Fruit fly (Drosophila melanogaster): ENCODE data around the gene BG642312.

Gene BG642312

dm6 chr3L:6262644-6263404, 29.6 kb upstream of the BG642312 start, which contains the start of gene Ldh (continued):
- TF ChIP-seq jing (GFP tag; optimal IDR thresholded peaks at IDR 0.05) (peak; percentile 83), ems (GFP tag; optimal IDR thresholded peaks at IDR 0.05) (peak; percentile 83), CG9727 (GFP tag; optimal IDR thresholded peaks at IDR 0.05) (peak; percentile 99), oc (tag; optimal IDR thresholded peaks at IDR 0.05) (peak; percentile 96), CG18262 (tag; optimal IDR thresholded peaks at IDR 0.05) (peak; percentile 99), lilli (GFP tag; optimal IDR thresholded peaks at IDR 0.05) (peak; percentile 93), CG31224 (GFP tag; IDR thresholded peaks at IDR 0.05) (peak; percentile 84), MTF-1 (GFP tag; optimal IDR thresholded peaks at IDR 0.05; ENCODE audit: borderline replicate concordance) (peak; percentile 65), prd (optimal IDR thresholded peaks at IDR 0.05) (no peak), prd (GFP tag; IDR thresholded peaks at IDR 0.05) (peak; percentile 93), BEAF-32 (GFP tag; optimal IDR thresholded peaks at IDR 0.05) (peak; percentile 7), Sry-β (GFP tag; optimal IDR thresholded peaks at IDR 0.05) (peak; percentile 56), B-H2 (GFP tag; optimal IDR thresholded peaks at IDR 0.05) (peak; percentile 95), CG18764 (GFP tag; optimal IDR thresholded peaks at IDR 0.05) (peak; percentile 88), CG18011 (GFP tag; optimal IDR thresholded peaks at IDR 0.05) (peak; percentile 78), CG7928 (GFP tag; optimal IDR thresholded peaks at IDR 0.05) (peak; percentile 63), psq (GFP tag; optimal IDR thresholded peaks at IDR 0.05) (peak; percentile 79), CG32767 (GFP tag; IDR thresholded peaks at IDR 0.05) (peak; percentile 95), usp (GFP tag; optimal IDR thresholded peaks at IDR 0.05) (no peak), CG18599 (GFP tag; optimal IDR thresholded peaks at IDR 0.05) (peak; percentile 98), sima (GFP tag; optimal IDR thresholded peaks at IDR 0.05) (peak; percentile 70), CG14710 (tag; optimal IDR thresholded peaks at IDR 0.05) (peak; percentile 97), CG17186 (GFP tag; optimal IDR thresholded peaks at IDR 0.05) (peak; percentile 61), CHES-1-like (GFP tag; optimal IDR thresholded peaks at IDR 0.05) (peak; percentile 55), MBD-R2 (GFP tag; IDR thresholded peaks at IDR 0.05) (peak; percentile 56; the same call in 1 of the 2 replicates), Hsf (GFP tag; optimal IDR thresholded peaks at IDR 0.05) (peak; percentile 94), bsh (GFP tag; optimal IDR thresholded peaks at IDR 0.05) (peak; percentile 82 to 97), CG13287 (GFP tag; IDR thresholded peaks at IDR 0.05; ENCODE audit: partially characterized antibody) (no peak), otp (GFP tag; IDR thresholded peaks at IDR 0.05) (peak; percentile 83), zf30C (GFP tag; optimal IDR thresholded peaks at IDR 0.05) (peak; percentile 99), CG12391 (tag; optimal IDR thresholded peaks at IDR 0.05) (peak; percentile 99), CG16813 (GFP tag; IDR thresholded peaks at IDR 0.05; ENCODE audit: partially characterized antibody) (no peak), Ets97D (GFP tag; optimal IDR thresholded peaks at IDR 0.05) (peak; percentile 59), CG2875 (GFP tag; optimal IDR thresholded peaks at IDR 0.05) (peak; percentile 95), tap (tag; optimal IDR thresholded peaks at IDR 0.05) (peak; percentile 96), Hmr (GFP tag; optimal IDR thresholded peaks at IDR 0.05) (peak; percentile 96), corto (GFP tag; optimal IDR thresholded peaks at IDR 0.05) (peak; percentile 98), Sox100B (GFP tag; optimal IDR thresholded peaks at IDR 0.05) (peak; percentile 97), HLH54F (GFP tag; optimal IDR thresholded peaks at IDR 0.05) (peak; percentile 86), zen (tag; optimal IDR thresholded peaks at IDR 0.05) (peak; percentile 98), stc (GFP tag; IDR thresholded peaks at IDR 0.05) (peak; percentile 91), Nf-YC (tag; optimal IDR thresholded peaks at IDR 0.05) (peak; percentile 90), crol (GFP tag; IDR thresholded peaks at IDR 0.05) (0 out of 2 replicates have a peak, but pooled peaks have one; percentile 11), ttk (GFP tag; IDR thresholded peaks at IDR 0.05) (peak; percentile 90), CG14014 (GFP tag; IDR thresholded peaks at IDR 0.05) (peak; percentile 83), ERR (GFP tag; optimal IDR thresholded peaks at IDR 0.05) (peak; percentile 96), CG9876 (GFP tag; optimal IDR thresholded peaks at IDR 0.05) (no peak), Doc2 (GFP tag; IDR thresholded peaks at IDR 0.05) (0 out of 2 replicates have a peak, but pooled peaks have one; percentile 30), tin (GFP tag; optimal IDR thresholded peaks at IDR 0.05) (peak; percentile 93)
